Worm (Caenorhabditis elegans) whole organism, L3 larva: ENCODE data around the gene cyp-33C3.

Source experiments
- R02D3.7 ChIP-seq: fragments of 150-350 bp; optimal IDR thresholded peaks from 2 replicates; lab custom pipeline; 2014; ENCODE audit warnings: missing biosample characterization, missing genetic modification characterization
- ZK546.5 ChIP-seq: sonication (generic microtip); optimal IDR thresholded peaks from 2 replicates; lab custom pipeline; 2017; ENCODE audit warnings: missing biosample characterization, missing genetic modification characterization
- aly-2 ChIP-seq: fragments of 150-350 bp; optimal IDR thresholded peaks from 2 replicates; lab custom pipeline; 2014; ENCODE audit warnings: missing biosample characterization, missing genetic modification characterization
- ama-1 ChIP-seq: fragments of 150-350 bp; optimal IDR thresholded peaks from 2 replicates; lab custom pipeline; 2018
- ceh-16 ChIP-seq: sonication (generic microtip); optimal IDR thresholded peaks from 2 replicates; lab custom pipeline; 2017; ENCODE audit warnings: missing biosample characterization, missing genetic modification characterization
- ceh-28 ChIP-seq: fragments of 150-350 bp; optimal IDR thresholded peaks from 2 replicates; lab custom pipeline; 2014; ENCODE audit warnings: missing biosample characterization, missing genetic modification reagents, missing genetic modification characterization
- ceh-82 ChIP-seq: fragments of 150-350 bp; optimal IDR thresholded peaks from 2 replicates; lab custom pipeline; 2014; ENCODE audit warnings: missing biosample characterization, missing genetic modification characterization
- ceh-9 ChIP-seq: sonication (generic microtip); optimal IDR thresholded peaks from 2 replicates; lab custom pipeline; 2018; ENCODE audit warnings: missing biosample characterization, missing genetic modification characterization
- daf-12 ChIP-seq: fragments of 150-350 bp; optimal IDR thresholded peaks from 2 replicates; lab custom pipeline; 2014; ENCODE audit warnings: missing biosample characterization, missing genetic modification reagents, missing genetic modification characterization
- egl-27 ChIP-seq: sonication (generic microtip); optimal IDR thresholded peaks from 4 replicates; lab custom pipeline; 2017; ENCODE audit warnings: missing biosample characterization, missing genetic modification reagents, missing genetic modification characterization
- egl-5 ChIP-seq: fragments of 150-350 bp; optimal IDR thresholded peaks from 2 replicates; lab custom pipeline; 2017; ENCODE audit warnings: missing biosample characterization, missing genetic modification reagents, missing genetic modification characterization, inconsistent platforms
- elt-1 ChIP-seq: fragments of 150-350 bp; optimal IDR thresholded peaks from 2 replicates; lab custom pipeline; 2014; ENCODE audit warnings: missing biosample characterization, missing genetic modification characterization
- elt-2 ChIP-seq: sonication (generic microtip); optimal IDR thresholded peaks from 2 replicates; lab custom pipeline; 2016; ENCODE audit warnings: missing genetic modification reagents, mild to moderate bottlenecking, missing genetic modification characterization, missing compliant biosample characterization
- elt-3 ChIP-seq, 3 experiments: fragments of 150-350 bp in 1 of 3; sonication (generic microtip) in 2 of 3; optimal IDR thresholded peaks; 2 replicates in 2 of 3; 4 replicates in 1 of 3; lab custom pipeline; 2014 to 2017; ENCODE audit warnings: missing biosample characterization in 3 of 3, missing genetic modification characterization in 3 of 3
- eor-1 ChIP-seq, 2 experiments: fragments of 150-350 bp; optimal IDR thresholded peaks; 2 replicates each; lab custom pipeline; 2014 to 2018; ENCODE audit warnings: missing biosample characterization in 2 of 2, missing genetic modification characterization in 2 of 2
- fkh-10 ChIP-seq: sonication (generic microtip); optimal IDR thresholded peaks from 2 replicates; lab custom pipeline; 2017; ENCODE audit warnings: missing biosample characterization, missing genetic modification reagents, missing genetic modification characterization
- fkh-2 ChIP-seq: fragments of 150-350 bp; optimal IDR thresholded peaks from 2 replicates; lab custom pipeline; 2014; ENCODE audit warnings: missing biosample characterization, missing genetic modification reagents, missing genetic modification characterization
- fos-1 ChIP-seq: fragments of 150-350 bp; optimal IDR thresholded peaks from 2 replicates; lab custom pipeline; 2014; ENCODE audit warnings: missing biosample characterization, missing genetic modification characterization
- hmg-11 ChIP-seq: sonication (generic microtip); optimal IDR thresholded peaks from 2 replicates; lab custom pipeline; 2016; ENCODE audit warnings: missing genetic modification characterization, missing compliant biosample characterization
- jun-1 ChIP-seq: fragments of 150-350 bp; optimal IDR thresholded peaks from 2 replicates; lab custom pipeline; 2014; ENCODE audit warnings: missing biosample characterization, missing genetic modification reagents, missing genetic modification characterization
- lin-15B ChIP-seq: fragments of 150-350 bp; optimal IDR thresholded peaks from 2 replicates; lab custom pipeline; 2014; ENCODE audit warnings: missing biosample characterization, missing genetic modification characterization
- lin-39 ChIP-seq: fragments of 150-350 bp; optimal IDR thresholded peaks from 2 replicates; lab custom pipeline; 2018; ENCODE audit warnings: missing biosample characterization, missing genetic modification reagents, missing genetic modification characterization
- lsy-12 ChIP-seq: sonication (generic microtip); optimal IDR thresholded peaks from 2 replicates; lab custom pipeline; 2016; ENCODE audit warnings: mild to moderate bottlenecking, missing genetic modification characterization, missing compliant biosample characterization
- mdl-1 ChIP-seq: fragments of 150-350 bp; optimal IDR thresholded peaks from 2 replicates; lab custom pipeline; 2014; ENCODE audit warnings: missing biosample characterization, missing genetic modification characterization
- mml-1 ChIP-seq: fragments of 150-350 bp; sonication (generic microtip); optimal IDR thresholded peaks from 3 replicates; lab custom pipeline; 2014; ENCODE audit warnings: missing biosample characterization, missing genetic modification characterization
- nfya-1 ChIP-seq: sonication (generic microtip); optimal IDR thresholded peaks from 2 replicates; lab custom pipeline; 2017; ENCODE audit warnings: missing genetic modification characterization, mild to moderate bottlenecking, missing compliant biosample characterization, antibody characterized with exemption, moderate library complexity; ENCODE audit not compliant: insufficient read depth
- nhr-11 ChIP-seq: fragments of 150-350 bp; optimal IDR thresholded peaks from 2 replicates; lab custom pipeline; 2014; ENCODE audit warnings: missing biosample characterization, missing genetic modification characterization
- nhr-12 ChIP-seq: fragments of 150-350 bp; optimal IDR thresholded peaks from 2 replicates; lab custom pipeline; 2014; ENCODE audit warnings: missing biosample characterization, missing genetic modification characterization
- nhr-23 ChIP-seq: fragments of 150-350 bp; optimal IDR thresholded peaks from 2 replicates; lab custom pipeline; 2014; ENCODE audit warnings: missing biosample characterization, missing genetic modification reagents, missing genetic modification characterization
- nhr-237 ChIP-seq: fragments of 150-350 bp; optimal IDR thresholded peaks from 2 replicates; lab custom pipeline; 2014; ENCODE audit warnings: missing biosample characterization, missing genetic modification characterization
- nhr-25 ChIP-seq: sonication (generic microtip); optimal IDR thresholded peaks from 2 replicates; lab custom pipeline; 2017; ENCODE audit warnings: missing biosample characterization, missing genetic modification characterization
- nhr-28 ChIP-seq: fragments of 150-350 bp; optimal IDR thresholded peaks from 2 replicates; lab custom pipeline; 2014; ENCODE audit warnings: missing biosample characterization, missing genetic modification characterization
- nhr-43 ChIP-seq: sonication (generic microtip); optimal IDR thresholded peaks from 2 replicates; lab custom pipeline; 2016; ENCODE audit warnings: mild to moderate bottlenecking, missing genetic modification characterization, missing compliant biosample characterization; ENCODE audit not compliant: poor library complexity, severe bottlenecking
- nhr-67 ChIP-seq: fragments of 150-350 bp; optimal IDR thresholded peaks from 2 replicates; lab custom pipeline; 2014; ENCODE audit warnings: missing biosample characterization, missing genetic modification characterization
- nhr-76 ChIP-seq: fragments of 150-350 bp; sonication (generic microtip); optimal IDR thresholded peaks from 5 replicates; lab custom pipeline; 2014; ENCODE audit warnings: missing biosample characterization, missing genetic modification characterization
- nhr-77 ChIP-seq: fragments of 150-350 bp; optimal IDR thresholded peaks from 2 replicates; lab custom pipeline; 2014; ENCODE audit warnings: missing biosample characterization, missing genetic modification characterization
- pha-4 ChIP-seq: fragments of 150-350 bp; optimal IDR thresholded peaks from 2 replicates; lab custom pipeline; 2014; ENCODE audit warnings: missing biosample characterization, missing genetic modification reagents, missing genetic modification characterization
- pqm-1 ChIP-seq: fragments of 150-350 bp; optimal IDR thresholded peaks from 2 replicates; lab custom pipeline; 2017; ENCODE audit warnings: missing biosample characterization, missing genetic modification characterization, inconsistent platforms
- sea-2 ChIP-seq: fragments of 150-350 bp; sonication (generic microtip); optimal IDR thresholded peaks from 4 replicates; lab custom pipeline; 2014; ENCODE audit warnings: missing biosample characterization, missing genetic modification reagents, missing genetic modification characterization
- skn-1 ChIP-seq: fragments of 150-350 bp; optimal IDR thresholded peaks from 2 replicates; lab custom pipeline; 2014; ENCODE audit warnings: missing biosample characterization, missing genetic modification characterization
- snpc-4 ChIP-seq: fragments of 150-350 bp; optimal IDR thresholded peaks from 2 replicates; lab custom pipeline; 2014; ENCODE audit warnings: missing biosample characterization, missing genetic modification characterization
- tbx-2 ChIP-seq: sonication (generic microtip); optimal IDR thresholded peaks from 2 replicates; lab custom pipeline; 2016; ENCODE audit warnings: mild to moderate bottlenecking, missing genetic modification characterization, missing compliant biosample characterization
- unc-39 ChIP-seq: sonication (generic microtip); optimal IDR thresholded peaks from 4 replicates; lab custom pipeline; 2017; ENCODE audit warnings: missing biosample characterization, missing genetic modification characterization
- unc-62 ChIP-seq: fragments of 150-350 bp; sonication (generic microtip); optimal IDR thresholded peaks from 4 replicates; lab custom pipeline; 2014; ENCODE audit warnings: missing biosample characterization, missing genetic modification reagents, missing genetic modification characterization
- zag-1 ChIP-seq: fragments of 150-350 bp; optimal IDR thresholded peaks from 2 replicates; lab custom pipeline; 2014; ENCODE audit warnings: missing biosample characterization, missing genetic modification characterization
- ztf-11 ChIP-seq: fragments of 150-350 bp; optimal IDR thresholded peaks from 2 replicates; lab custom pipeline; 2014; ENCODE audit warnings: missing biosample characterization, missing genetic modification characterization
- ztf-4 ChIP-seq: fragments of 150-350 bp; optimal IDR thresholded peaks from 2 replicates; lab custom pipeline; 2014; ENCODE audit warnings: missing biosample characterization, missing genetic modification characterization

cyp-33C3 gene

ce11 chrV:2215352-2215751 lies 27.2 kb upstream of the cyp-33C3 start, which contains the start of gene nstp-8:
TSS of gene nstp-8 (plus strand) at chrV:2215652.
- TF ChIP-seq fkh-2 (tag; lab: Kevin White, UChicago): no peak
- TF ChIP-seq hmg-11 (tag; lab: Kevin White, UChicago): no peak
- no peak for TF ChIP-seq elt-1
- no peak for TF ChIP-seq egl-5 (tag; lab: Kevin White, UChicago)
- no peak for TF ChIP-seq tbx-2 (tag; lab: Kevin White, UChicago)
- TF ChIP-seq ceh-82: no peak
- TF ChIP-seq sea-2: no peak
- no peak for TF ChIP-seq nhr-76
- no peak for TF ChIP-seq zag-1 (tag; lab: Kevin White, UChicago)
- TF ChIP-seq lin-39 (tag; lab: Kevin White, UChicago): no peak
- no peak for TF ChIP-seq nhr-67 (tag; lab: Kevin White, UChicago)
- no peak for TF ChIP-seq fkh-10 (GFP tag; lab: Kevin White, UChicago)
- TF ChIP-seq nhr-43 (tag; lab: Kevin White, UChicago): no peak
- no peak for TF ChIP-seq mdl-1 (tag; lab: Kevin White, UChicago)
- TF ChIP-seq fos-1 (tag; lab: Kevin White, UChicago): no peak
- TF ChIP-seq snpc-4 (tag; lab: Kevin White, UChicago): no peak
- TF ChIP-seq ceh-9 (tag; lab: Kevin White, UChicago): no peak
- no peak for TF ChIP-seq nhr-77 (tag; lab: Kevin White, UChicago)

DNA sequence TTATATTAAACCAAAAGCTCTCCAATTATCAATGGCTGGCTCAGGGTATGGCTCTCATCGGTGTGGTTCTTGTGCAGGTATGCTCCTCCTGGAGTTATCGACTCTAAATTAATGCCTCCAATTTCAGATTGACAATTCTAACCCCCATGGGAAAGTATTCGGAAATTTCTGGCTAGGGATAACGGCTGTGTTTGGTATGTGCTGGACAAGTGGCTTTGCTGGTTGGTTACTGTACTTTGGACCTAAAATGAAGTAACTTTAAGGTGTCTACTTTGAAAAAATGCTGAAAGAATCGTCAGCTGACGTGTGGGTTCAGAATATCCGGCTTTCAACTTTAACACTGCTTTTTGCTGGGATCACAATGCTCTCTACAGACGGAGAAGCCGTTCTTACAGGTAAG lies 25.7 kb upstream of the cyp-33C3 start:
- no peak for TF ChIP-seq nhr-23 (tag; lab: Kevin White, UChicago)
- no peak for TF ChIP-seq ceh-82

ce11 chrV:2218803-2219202 lies 23.8 kb upstream of the cyp-33C3 start, which contains the start of gene nhr-56:
TSS of gene nhr-56 (plus strand) at chrV:2219004.
- TF ChIP-seq nhr-76 (no peak), zag-1 (tag; lab: Kevin White, UChicago) (no peak), elt-1 (no peak), pha-4 (peak; percentile 98), nhr-43 (tag; lab: Kevin White, UChicago) (peak; percentile 14), aly-2 (no peak), ztf-4 (no peak), elt-2 (peak; percentile 64), eor-1 (tag; optimal IDR thresholded peaks at IDR 0.05; lab: Kevin White, UChicago) (no peak), fos-1 (tag; lab: Kevin White, UChicago) (no peak), hmg-11 (tag; lab: Kevin White, UChicago) (no peak), mdl-1 (tag; lab: Kevin White, UChicago) (no peak), pqm-1 (tag; lab: Kevin White, UChicago) (peak; percentile 56), tbx-2 (tag; lab: Kevin White, UChicago) (no peak), ceh-9 (tag; lab: Kevin White, UChicago) (no peak), nfya-1 (peak; percentile 16), nhr-67 (tag; lab: Kevin White, UChicago) (no peak), elt-3 (tag; optimal IDR thresholded peaks at IDR 0.05; lab: Kevin White, UChicago) (no peak), ceh-82 (no peak), daf-12 (tag; lab: Kevin White, UChicago) (no peak), nhr-11 (tag; lab: Kevin White, UChicago) (no peak), lin-15B (tag; lab: Kevin White, UChicago) (no peak), egl-27 (no peak), egl-5 (tag; lab: Kevin White, UChicago) (no peak), ceh-16 (tag; lab: Kevin White, UChicago) (no peak), unc-62 (GFP tag; lab: Kevin White, UChicago) (no peak), nhr-23 (tag; lab: Kevin White, UChicago) (peak; percentile 69), fkh-10 (GFP tag; lab: Kevin White, UChicago) (no peak), lsy-12 (no peak), unc-39 (tag; lab: Kevin White, UChicago) (no peak), sea-2 (no peak), nhr-77 (tag; lab: Kevin White, UChicago) (no peak), jun-1 (tag; lab: Kevin White, UChicago) (peak; percentile 5), lin-39 (tag; lab: Kevin White, UChicago) (no peak), fkh-2 (tag; lab: Kevin White, UChicago) (no peak), R02D3.7 (tag; lab: Kevin White, UChicago) (no peak), ZK546.5 (no peak), snpc-4 (tag; lab: Kevin White, UChicago) (no peak), skn-1 (no peak), nhr-12 (tag; lab: Kevin White, UChicago) (no peak), nhr-28 (tag; lab: Kevin White, UChicago) (no peak), nhr-25 (tag; lab: Kevin White, UChicago) (no peak), ztf-11 (tag; lab: Kevin White, UChicago) (no peak), ama-1 (no peak), nhr-237 (tag; lab: Kevin White, UChicago) (no peak), ceh-28 (tag; lab: Kevin White, UChicago) (no peak), mml-1 (tag; lab: Kevin White, UChicago) (no peak)
